Worm (Caenorhabditis elegans) whole organism, L1 larva: ENCODE data around the gene tbx-43.

ENCODE experiments used
- C34B4.2 ChIP-seq: sonication (generic microtip); optimal IDR thresholded peaks from 2 replicates; lab custom pipeline; 2017; ENCODE audit warnings: mild to moderate bottlenecking, missing genetic modification characterization, missing compliant biosample characterization
- alr-1 ChIP-seq: fragments of 200-800 bp; sonication (Bioruptor generic); optimal IDR thresholded peaks from 2 replicates; lab custom pipeline; 2018; ENCODE audit warnings: borderline replicate concordance, mild to moderate bottlenecking, missing genetic modification characterization, missing compliant biosample characterization
- blmp-1 ChIP-seq: fragments of 150-350 bp; optimal IDR thresholded peaks from 2 replicates; lab custom pipeline; 2014; ENCODE audit warnings: missing biosample characterization, missing genetic modification characterization
- ceh-63 ChIP-seq: fragments of 200-800 bp; sonication (Bioruptor generic); optimal IDR thresholded peaks from 2 replicates; lab custom pipeline; 2018; ENCODE audit warnings: mild to moderate bottlenecking, missing genetic modification characterization, missing compliant biosample characterization
- ceh-8 ChIP-seq: fragments of 200-800 bp; sonication (Bioruptor generic); optimal IDR thresholded peaks from 2 replicates; lab custom pipeline; 2018; ENCODE audit warnings: mild to moderate bottlenecking, missing genetic modification characterization, moderate library complexity, missing compliant biosample characterization
- ceh-90 ChIP-seq: sonication (generic microtip); optimal IDR thresholded peaks from 2 replicates; lab custom pipeline; 2016; ENCODE audit warnings: missing genetic modification characterization, missing compliant biosample characterization
- ces-1 ChIP-seq: fragments of 150-350 bp; optimal IDR thresholded peaks from 2 replicates; lab custom pipeline; 2014; ENCODE audit warnings: missing biosample characterization, missing genetic modification reagents, missing genetic modification characterization
- dpl-1 ChIP-seq, 3 experiments: fragments of 150-350 bp in 2 of 3; sonication (generic microtip) in 1 of 3; optimal IDR thresholded peaks; 2 replicates each; lab custom pipeline; 2014 to 2017; ENCODE audit warnings: missing biosample characterization in 3 of 3, missing genetic modification characterization in 3 of 3, missing genetic modification reagents in 3 of 3
- dsc-1 ChIP-seq: sonication (generic microtip); optimal IDR thresholded peaks from 2 replicates; lab custom pipeline; 2016; ENCODE audit warnings: mild to moderate bottlenecking, missing genetic modification characterization, missing compliant biosample characterization
- efl-1 ChIP-seq, 4 experiments: fragments of 150-350 bp; optimal IDR thresholded peaks in 3 of 4; peaks in 1 of 4; 1 replicate in 1 of 4; 2 replicates in 3 of 4; lab custom pipeline; 2014; ENCODE audit warnings: missing biosample characterization in 2 of 4, missing genetic modification characterization in 2 of 4, missing genetic modification reagents in 2 of 4
- egl-13 ChIP-seq: sonication (generic microtip); optimal IDR thresholded peaks from 2 replicates; lab custom pipeline; 2016; ENCODE audit warnings: missing genotype, missing genetic modification reagents, missing genetic modification characterization, missing compliant biosample characterization
- elt-2 ChIP-seq: sonication (generic microtip); optimal IDR thresholded peaks from 2 replicates; lab custom pipeline; 2016; ENCODE audit warnings: missing genetic modification characterization, mild to moderate bottlenecking, inconsistent platforms, missing compliant biosample characterization, missing genetic modification reagents
- elt-3 ChIP-seq, 6 experiments: fragments of 150-350 bp in 1 of 6; sonication (generic microtip); optimal IDR thresholded peaks; 2 replicates each; lab custom pipeline; 2017 to 2018; ENCODE audit warnings: missing biosample characterization in 6 of 6, missing genetic modification characterization in 6 of 6, inconsistent platforms in 1 of 6
- ets-5 ChIP-seq: fragments of 200-800 bp; sonication (Bioruptor generic); IDR thresholded peaks from 2 replicates; pipeline ENCODE4 v1.3.6; 2022; ENCODE audit warnings: missing genetic modification characterization, missing compliant biosample characterization
- fkh-10 ChIP-seq: sonication (generic microtip); optimal IDR thresholded peaks from 2 replicates; lab custom pipeline; 2017; ENCODE audit warnings: missing biosample characterization, missing genetic modification reagents, missing genetic modification characterization
- fkh-8 ChIP-seq: sonication (generic microtip); optimal IDR thresholded peaks from 2 replicates; lab custom pipeline; 2016; ENCODE audit warnings: mild to moderate bottlenecking, missing genetic modification characterization, missing compliant biosample characterization
- fos-1 ChIP-seq: fragments of 150-350 bp; optimal IDR thresholded peaks from 2 replicates; lab custom pipeline; 2014; ENCODE audit warnings: missing biosample characterization, missing genetic modification characterization
- grh-1 ChIP-seq: fragments of 200-800 bp; sonication (Bioruptor generic); IDR thresholded peaks from 2 replicates; pipeline ENCODE4 v1.3.6; 2022; ENCODE audit warnings: missing genetic modification reagents, missing genetic modification characterization, missing compliant biosample characterization
- hlh-4 ChIP-seq: sonication (generic microtip); optimal IDR thresholded peaks from 2 replicates; lab custom pipeline; 2016; ENCODE audit warnings: mild to moderate bottlenecking, missing genetic modification characterization, missing compliant biosample characterization
- hpl-2 ChIP-seq: fragments of 150-350 bp; optimal IDR thresholded peaks from 2 replicates; lab custom pipeline; 2014; ENCODE audit warnings: missing biosample characterization, missing genetic modification reagents, missing genetic modification characterization
- isw-1 ChIP-seq: fragments of 200-800 bp; sonication (Bioruptor generic); IDR thresholded peaks from 2 replicates; pipeline ENCODE4 v1.3.6; 2022; ENCODE audit warnings: missing genetic modification characterization, missing compliant biosample characterization
- lin-13 ChIP-seq: fragments of 150-350 bp; optimal IDR thresholded peaks from 2 replicates; lab custom pipeline; 2014; ENCODE audit warnings: missing biosample characterization, missing genetic modification reagents, missing genetic modification characterization
- lin-15B ChIP-seq: fragments of 150-350 bp; sonication (generic microtip); optimal IDR thresholded peaks from 3 replicates; lab custom pipeline; 2014; ENCODE audit warnings: missing biosample characterization, missing genetic modification characterization
- lir-3 ChIP-seq: sonication (generic microtip); optimal IDR thresholded peaks from 2 replicates; lab custom pipeline; 2016; ENCODE audit warnings: mild to moderate bottlenecking, missing genetic modification characterization, moderate library complexity, missing compliant biosample characterization; ENCODE audit not compliant: poor library complexity
- lsy-2 ChIP-seq, 2 experiments: fragments of 150-350 bp; optimal IDR thresholded peaks; 2 replicates each; lab custom pipeline; 2014; ENCODE audit warnings: missing biosample characterization in 2 of 2, missing genetic modification characterization in 2 of 2
- mab-9 ChIP-seq: fragments of 200-800 bp; sonication (Bioruptor generic); IDR thresholded peaks from 2 replicates; pipeline ENCODE4 v1.3.6; 2022; ENCODE audit warnings: missing genetic modification reagents, missing genetic modification characterization, missing compliant biosample characterization
- mdl-1 ChIP-seq, 2 experiments: fragments of 150-350 bp; optimal IDR thresholded peaks; 2 replicates each; lab custom pipeline; 2014 to 2017; ENCODE audit warnings: missing biosample characterization in 2 of 2, missing genetic modification characterization in 2 of 2, inconsistent platforms in 1 of 2
- mef-2 ChIP-seq: fragments of 150-350 bp; optimal IDR thresholded peaks from 2 replicates; lab custom pipeline; 2014; ENCODE audit warnings: missing biosample characterization, missing genetic modification characterization
- mep-1 ChIP-seq: fragments of 150-350 bp; optimal IDR thresholded peaks from 2 replicates; lab custom pipeline; 2014; ENCODE audit warnings: missing biosample characterization, missing genetic modification characterization
- nhr-11 ChIP-seq: fragments of 150-350 bp; optimal IDR thresholded peaks from 2 replicates; lab custom pipeline; 2014; ENCODE audit warnings: missing biosample characterization, missing genetic modification characterization
- nhr-12 ChIP-seq: sonication (generic microtip); optimal IDR thresholded peaks from 2 replicates; lab custom pipeline; 2017; ENCODE audit warnings: missing biosample characterization, missing genetic modification characterization
- nhr-71 ChIP-seq: sonication (generic microtip); optimal IDR thresholded peaks from 2 replicates; lab custom pipeline; 2016; ENCODE audit warnings: mild to moderate bottlenecking, missing genetic modification characterization, moderate library complexity, missing compliant biosample characterization
- nhr-76 ChIP-seq: sonication (generic microtip); optimal IDR thresholded peaks from 2 replicates; lab custom pipeline; 2017; ENCODE audit warnings: missing biosample characterization, missing genetic modification characterization
- nhr-77 ChIP-seq: fragments of 150-350 bp; optimal IDR thresholded peaks from 2 replicates; lab custom pipeline; 2014; ENCODE audit warnings: missing biosample characterization, missing genetic modification characterization
- nhr-84 ChIP-seq: sonication (generic microtip); optimal IDR thresholded peaks from 2 replicates; lab custom pipeline; 2017; ENCODE audit warnings: missing biosample characterization, missing genetic modification characterization
- nhr-90 ChIP-seq: sonication (generic microtip); optimal IDR thresholded peaks from 2 replicates; lab custom pipeline; 2016; ENCODE audit warnings: mild to moderate bottlenecking, missing genetic modification characterization, missing compliant biosample characterization; ENCODE audit not compliant: poor library complexity
- pag-3 ChIP-seq: sonication (generic microtip); optimal IDR thresholded peaks from 2 replicates; lab custom pipeline; 2017; ENCODE audit warnings: missing genetic modification characterization, mild to moderate bottlenecking, missing compliant biosample characterization, antibody characterized with exemption, borderline replicate concordance; ENCODE audit not compliant: insufficient read depth
- pax-3 ChIP-seq: fragments of 200-800 bp; sonication (Bioruptor generic); optimal IDR thresholded peaks from 2 replicates; lab custom pipeline; 2018; ENCODE audit warnings: mild to moderate bottlenecking, missing genetic modification characterization, moderate library complexity, missing compliant biosample characterization
- rnt-1 ChIP-seq: sonication (generic microtip); optimal IDR thresholded peaks from 2 replicates; lab custom pipeline; 2016; ENCODE audit warnings: mild to moderate bottlenecking, missing genetic modification characterization, moderate library complexity, missing compliant biosample characterization
- skn-1 ChIP-seq: fragments of 150-350 bp; optimal IDR thresholded peaks from 2 replicates; lab custom pipeline; 2014; ENCODE audit warnings: missing biosample characterization, missing genetic modification characterization
- snpc-4 ChIP-seq: fragments of 150-350 bp; optimal IDR thresholded peaks from 2 replicates; lab custom pipeline; 2014; ENCODE audit warnings: missing biosample characterization, missing genetic modification characterization
- tbx-2 ChIP-seq: sonication (generic microtip); optimal IDR thresholded peaks from 2 replicates; lab custom pipeline; 2016; ENCODE audit warnings: missing genetic modification characterization, missing compliant biosample characterization
- tlp-1 ChIP-seq: fragments of 150-350 bp; optimal IDR thresholded peaks from 2 replicates; lab custom pipeline; 2014; ENCODE audit warnings: missing biosample characterization, missing genetic modification characterization
- unc-130 ChIP-seq: fragments of 150-350 bp; optimal IDR thresholded peaks from 2 replicates; lab custom pipeline; 2017; ENCODE audit warnings: missing biosample characterization, missing genetic modification characterization, inconsistent platforms
- unc-86 ChIP-seq: sonication (generic microtip); optimal IDR thresholded peaks from 2 replicates; lab custom pipeline; 2016; ENCODE audit warnings: missing genetic modification characterization, missing compliant biosample characterization
- unc-98 ChIP-seq: fragments of 200-800 bp; sonication (Bioruptor generic); IDR thresholded peaks from 2 replicates; pipeline ENCODE4 v1.3.6; 2022; ENCODE audit warnings: missing genetic modification characterization, missing compliant biosample characterization
- vab-15 ChIP-seq: sonication (generic microtip); optimal IDR thresholded peaks from 2 replicates; lab custom pipeline; 2017; ENCODE audit warnings: missing genotype, mild to moderate bottlenecking, missing genetic modification characterization, missing compliant biosample characterization
- zag-1 ChIP-seq: fragments of 150-350 bp; optimal IDR thresholded peaks from 2 replicates; lab custom pipeline; 2014; ENCODE audit warnings: missing biosample characterization, missing genetic modification characterization
- ztf-11 ChIP-seq, 2 experiments: sonication (generic microtip); optimal IDR thresholded peaks; 2 replicates each; lab custom pipeline; 2016 to 2017; ENCODE audit warnings: missing genetic modification characterization in 2 of 2, missing biosample characterization in 1 of 2, missing compliant biosample characterization in 1 of 2

Gene tbx-43

DNA sequence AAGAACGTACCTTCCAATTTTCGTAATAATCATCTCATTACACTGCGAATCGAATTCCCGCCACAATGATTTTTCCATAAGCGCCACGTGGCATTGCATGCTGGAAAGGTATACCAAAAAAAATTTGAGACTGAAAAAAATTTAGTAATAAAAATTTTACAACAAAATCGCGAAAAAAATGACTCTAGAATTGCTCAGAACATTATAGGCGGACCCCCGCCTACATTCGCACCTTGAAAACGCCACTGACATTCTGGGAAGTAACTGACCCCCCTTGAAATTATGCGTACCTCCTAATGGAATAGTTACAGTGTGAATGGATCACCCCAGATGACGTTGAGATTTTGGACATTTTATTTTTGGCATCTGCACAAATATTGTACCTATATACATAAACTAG is at the start of gene tbx-43:
TSS of gene tbx-43 (minus strand) at position 101 of the 400 bp plus-strand sequence.
- TF ChIP-seq efl-1 (optimal IDR thresholded peaks at IDR 0.05; lab: Kevin White, UChicago) (no peak), efl-1 (GFP tag; optimal IDR thresholded peaks at IDR 0.05 in 1 of 2; lab: Kevin White, UChicago) (peak in 1 of 2 experiments; percentile 38), mdl-1 (tag; optimal IDR thresholded peaks at IDR 0.05; lab: Kevin White, UChicago) (no peak)

DNA sequence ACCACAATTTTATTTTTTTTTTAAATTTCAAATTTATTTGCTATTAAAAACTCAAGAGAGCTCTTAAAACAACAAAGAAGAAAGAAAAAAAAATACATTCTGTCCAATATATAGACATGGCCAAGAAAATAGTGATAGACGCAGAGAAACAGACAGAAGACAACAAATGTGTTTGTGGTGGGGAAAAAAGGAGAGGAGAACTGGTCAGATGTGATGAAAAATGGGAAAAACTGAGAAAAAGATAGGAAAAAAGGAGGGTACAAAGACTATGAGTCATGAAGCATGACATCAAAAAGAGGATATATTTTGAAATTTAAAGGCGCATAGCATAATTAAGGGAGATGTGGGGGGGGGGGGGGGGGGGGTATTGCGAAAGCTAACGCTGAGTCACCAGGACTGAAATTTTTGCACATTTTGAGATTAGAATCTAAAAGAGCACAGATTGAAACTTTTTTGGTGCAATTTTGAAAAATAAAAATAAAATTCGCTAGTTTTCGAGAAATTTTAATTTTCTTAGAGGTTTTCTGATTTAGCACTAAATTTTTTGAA is 49.2 kb upstream of the tbx-43 start:
- no peak for TF ChIP-seq nhr-76 (tag; lab: Kevin White, UChicago)
- TF ChIP-seq nhr-11 (tag; lab: Kevin White, UChicago): no peak
- TF ChIP-seq hpl-2 (GFP tag; lab: Kevin White, UChicago): no peak
- TF ChIP-seq blmp-1 (tag; lab: Kevin White, UChicago): peak; percentile 20
- TF ChIP-seq dsc-1: peak; percentile 14
- TF ChIP-seq ztf-11 (tag; optimal IDR thresholded peaks at IDR 0.05; lab: Kevin White, UChicago): no peak
- TF ChIP-seq elt-2 (tag; lab: Kevin White, UChicago): no peak
- TF ChIP-seq unc-130 (tag; lab: Kevin White, UChicago): no peak
- TF ChIP-seq C34B4.2 (tag; lab: Kevin White, UChicago): no peak
- TF ChIP-seq nhr-84 (tag; lab: Kevin White, UChicago): no peak
- TF ChIP-seq vab-15 (tag; lab: Kevin White, UChicago): no peak
- peak; percentile 30 to 46 for TF ChIP-seq efl-1 (optimal IDR thresholded peaks at IDR 0.05; lab: Kevin White, UChicago)
- peak in 1 of 2 experiments; percentile 2 for TF ChIP-seq efl-1 (GFP tag; optimal IDR thresholded peaks at IDR 0.05 in 1 of 2; lab: Kevin White, UChicago)
- no peak for TF ChIP-seq fos-1 (tag; lab: Kevin White, UChicago)
- no peak for TF ChIP-seq ets-5 (GFP tag; lab: Robert Waterston, UW)
- TF ChIP-seq pax-3: no peak
- TF ChIP-seq pag-3 (tag; lab: Kevin White, UChicago): no peak
- TF ChIP-seq fkh-10 (GFP tag; lab: Kevin White, UChicago): no peak
- no peak for TF ChIP-seq nhr-12 (tag; lab: Kevin White, UChicago)
- TF ChIP-seq nhr-71 (tag; lab: Kevin White, UChicago): peak; percentile 54
- TF ChIP-seq nhr-77 (tag; lab: Kevin White, UChicago): no peak
- no peak for TF ChIP-seq mef-2 (tag; lab: Kevin White, UChicago)
- no peak for TF ChIP-seq unc-86
- no peak for TF ChIP-seq ceh-8 (GFP tag; lab: Kevin White, UChicago)
- TF ChIP-seq alr-1 (tag; lab: Kevin White, UChicago): no peak
- TF ChIP-seq ces-1 (GFP tag; lab: Kevin White, UChicago): no peak
- TF ChIP-seq lin-13: peak; percentile 5
- TF ChIP-seq egl-13 (tag; lab: Kevin White, UChicago): no peak
- no peak for TF ChIP-seq elt-3 (tag; optimal IDR thresholded peaks at IDR 0.05; lab: Kevin White, UChicago)
- no peak for TF ChIP-seq zag-1 (tag; lab: Kevin White, UChicago)
- peak; percentile 28 for TF ChIP-seq mep-1 (tag; lab: Kevin White, UChicago)
- no peak for TF ChIP-seq mdl-1 (tag; optimal IDR thresholded peaks at IDR 0.05; lab: Kevin White, UChicago)
- peak; percentile 63 to 66 for TF ChIP-seq lsy-2 (tag; optimal IDR thresholded peaks at IDR 0.05; lab: Kevin White, UChicago)
- TF ChIP-seq nhr-90 (tag; lab: Kevin White, UChicago): no peak
- no peak for TF ChIP-seq hlh-4
- peak in 1 of 3 experiments; percentile 42 for TF ChIP-seq dpl-1 (GFP tag; optimal IDR thresholded peaks at IDR 0.05; lab: Kevin White, UChicago)
- no peak for TF ChIP-seq isw-1 (GFP tag; lab: Robert Waterston, UW)
- TF ChIP-seq ceh-90: no peak
- TF ChIP-seq lin-15B (tag; lab: Kevin White, UChicago): no peak
- TF ChIP-seq snpc-4 (tag; lab: Kevin White, UChicago): no peak
- no peak for TF ChIP-seq tlp-1
- no peak for TF ChIP-seq grh-1
- TF ChIP-seq fkh-8 (tag; lab: Kevin White, UChicago): peak; percentile 18
- no peak for TF ChIP-seq mab-9 (GFP tag; lab: Robert Waterston, UW)
- TF ChIP-seq lir-3: no peak
- no peak for TF ChIP-seq skn-1 (tag; lab: Kevin White, UChicago)
- no peak for TF ChIP-seq unc-98 (GFP tag; lab: Robert Waterston, UW)
- TF ChIP-seq tbx-2 (tag; lab: Kevin White, UChicago): no peak
- TF ChIP-seq rnt-1 (tag; lab: Kevin White, UChicago): no peak
- no peak for TF ChIP-seq ceh-63
